Fruit fly (Drosophila melanogaster) whole organism, embryonic: Measurements from ENCODE around the gene Hs6st.

ENCODE experiments used
- Abd-B ChIP-seq: fragments of 200-800 bp; sonication (Bioruptor generic); optimal IDR thresholded peaks from 2 replicates; lab custom pipeline; 2018; ENCODE audit warnings: missing biosample characterization, mild to moderate bottlenecking, missing genetic modification characterization, moderate library complexity
- Antp ChIP-seq: fragments of 200-800 bp; sonication (Bioruptor generic); optimal IDR thresholded peaks from 3 replicates; lab custom pipeline; 2016; ENCODE audit warnings: missing biosample characterization, missing genetic modification characterization
- Asciz ChIP-seq: fragments of 200-800 bp; sonication (Bioruptor generic); optimal IDR thresholded peaks from 2 replicates; lab custom pipeline; 2017; ENCODE audit warnings: missing biosample characterization, mild to moderate bottlenecking, missing genetic modification characterization, missing genetic modification reagents
- Awh ChIP-seq: fragments of 200-800 bp; sonication (Bioruptor generic); IDR thresholded peaks from 2 replicates; pipeline ENCODE4, ENCODE4 v1.3.6; 2022; ENCODE audit warnings: missing biosample characterization, missing genetic modification characterization
- Bdp1 ChIP-seq: fragments of 200-800 bp; sonication (Bioruptor generic); optimal IDR thresholded peaks from 3 replicates; lab custom pipeline; 2016; ENCODE audit warnings: missing biosample characterization, missing genetic modification characterization
- CG10462 ChIP-seq: fragments of 200-800 bp; sonication (Bioruptor generic); optimal IDR thresholded peaks from 2 replicates; lab custom pipeline; 2016; ENCODE audit warnings: missing biosample characterization, missing genetic modification characterization
- CG12219 ChIP-seq: fragments of 200-800 bp; sonication (Bioruptor generic); optimal IDR thresholded peaks from 3 replicates; lab custom pipeline; 2018; ENCODE audit warnings: missing biosample characterization, mild to moderate bottlenecking, missing genetic modification characterization
- CG13296 ChIP-seq: fragments of 200-800 bp; sonication (Bioruptor generic); optimal IDR thresholded peaks from 3 replicates; lab custom pipeline; 2018; ENCODE audit warnings: missing biosample characterization, mild to moderate bottlenecking, missing genetic modification characterization
- CG13624 ChIP-seq: fragments of 200-800 bp; sonication (Bioruptor generic); optimal IDR thresholded peaks from 2 replicates; lab custom pipeline; 2016; ENCODE audit warnings: missing biosample characterization, missing genetic modification characterization
- CG14014 ChIP-seq: fragments of 200-800 bp; sonication (Bioruptor generic); IDR thresholded peaks from 2 replicates; pipeline ENCODE4 v1.3.6; 2022; ENCODE audit warnings: missing biosample characterization, missing genetic modification characterization
- CG14860 ChIP-seq: fragments of 200-800 bp; sonication (Bioruptor generic); IDR thresholded peaks from 3 replicates; pipeline ENCODE4 v1.3.6; 2022; ENCODE audit warnings: missing biosample characterization, missing genetic modification characterization; ENCODE audit not compliant: partially characterized antibody
- CG1529 ChIP-seq: fragments of 200-800 bp; sonication (Bioruptor generic); optimal IDR thresholded peaks from 3 replicates; lab custom pipeline; 2018; ENCODE audit warnings: missing biosample characterization, missing genetic modification characterization
- CG17361 ChIP-seq: fragments of 200-800 bp; sonication (Bioruptor generic); IDR thresholded peaks from 3 replicates; pipeline ENCODE4 v1.3.6; 2022; ENCODE audit warnings: missing biosample characterization, missing genetic modification characterization
- CG17568 ChIP-seq: fragments of 200-800 bp; sonication (Bioruptor generic); optimal IDR thresholded peaks from 2 replicates; lab custom pipeline; 2018; ENCODE audit warnings: missing biosample characterization, mild to moderate bottlenecking, missing genetic modification characterization, moderate library complexity
- CG17612 ChIP-seq: fragments of 200-800 bp; sonication (Bioruptor generic); IDR thresholded peaks from 2 replicates; pipeline ENCODE4 v1.3.6; 2022; ENCODE audit warnings: missing biosample characterization, missing genetic modification characterization
- CG1832 ChIP-seq: fragments of 200-800 bp; sonication (Bioruptor generic); optimal IDR thresholded peaks from 2 replicates; lab custom pipeline; 2017; ENCODE audit warnings: missing biosample characterization, mild to moderate bottlenecking, missing genetic modification characterization, inconsistent platforms
- CG18619 ChIP-seq: fragments of 200-800 bp; sonication (Bioruptor generic); optimal IDR thresholded peaks from 3 replicates; lab custom pipeline; 2017; ENCODE audit warnings: missing biosample characterization, mild to moderate bottlenecking, missing genetic modification characterization
- CG31388 ChIP-seq: fragments of 200-800 bp; sonication (Bioruptor generic); optimal IDR thresholded peaks from 2 replicates; lab custom pipeline; 2016; ENCODE audit warnings: missing biosample characterization, missing genetic modification characterization
- CG33213 ChIP-seq: fragments of 200-800 bp; sonication (Bioruptor generic); optimal IDR thresholded peaks from 3 replicates; lab custom pipeline; 2016; ENCODE audit warnings: missing biosample characterization, missing genetic modification characterization
- CG4282 ChIP-seq: fragments of 200-800 bp; sonication (Bioruptor generic); optimal IDR thresholded peaks from 2 replicates; lab custom pipeline; 2016; ENCODE audit warnings: missing biosample characterization, missing genetic modification characterization
- CG4707 ChIP-seq: fragments of 200-800 bp; sonication (Bioruptor generic); optimal IDR thresholded peaks from 2 replicates; lab custom pipeline; 2018; ENCODE audit warnings: missing biosample characterization, mild to moderate bottlenecking, missing genetic modification characterization, moderate library complexity
- CG7556 ChIP-seq: fragments of 200-800 bp; sonication (Bioruptor generic); optimal IDR thresholded peaks from 2 replicates; lab custom pipeline; 2017; ENCODE audit warnings: missing biosample characterization, mild to moderate bottlenecking, missing genetic modification characterization
- CG7786 ChIP-seq: fragments of 200-800 bp; sonication (Bioruptor generic); optimal IDR thresholded peaks from 2 replicates; lab custom pipeline; 2016; ENCODE audit warnings: missing biosample characterization, missing genetic modification characterization
- CG7928 ChIP-seq: fragments of 200-800 bp; sonication (Bioruptor generic); optimal IDR thresholded peaks from 2 replicates; lab custom pipeline; 2017; ENCODE audit warnings: missing biosample characterization, mild to moderate bottlenecking, missing genetic modification characterization
- CG9727 ChIP-seq: fragments of 200-800 bp; sonication (Bioruptor generic); optimal IDR thresholded peaks from 3 replicates; lab custom pipeline; 2017; ENCODE audit warnings: missing biosample characterization, mild to moderate bottlenecking, missing genetic modification characterization
- Camta ChIP-seq: fragments of 200-800 bp; sonication (Bioruptor generic); optimal IDR thresholded peaks from 2 replicates; lab custom pipeline; 2016; ENCODE audit warnings: missing biosample characterization, missing genetic modification characterization
- Fer1 ChIP-seq: fragments of 200-800 bp; sonication (Bioruptor generic); optimal IDR thresholded peaks from 2 replicates; lab custom pipeline; 2017; ENCODE audit warnings: missing biosample characterization, mild to moderate bottlenecking, missing genetic modification characterization
- Fer3 ChIP-seq: fragments of 200-800 bp; sonication (Bioruptor generic); optimal IDR thresholded peaks from 2 replicates; lab custom pipeline; 2018; ENCODE audit warnings: missing biosample characterization, mild to moderate bottlenecking, missing genetic modification characterization, moderate library complexity
- Gsc ChIP-seq: fragments of 200-800 bp; sonication (Bioruptor generic); IDR thresholded peaks from 2 replicates; pipeline ENCODE4 v1.3.6; 2022; ENCODE audit warnings: missing biosample characterization, missing genetic modification characterization
- HLH4C ChIP-seq: fragments of 200-800 bp; sonication (Bioruptor generic); IDR thresholded peaks from 3 replicates; pipeline ENCODE4 v1.3.6; 2022; ENCODE audit warnings: missing biosample characterization, missing genetic modification characterization; ENCODE audit not compliant: partially characterized antibody
- Mad ChIP-seq: fragments of 200-800 bp; sonication (Bioruptor generic); optimal IDR thresholded peaks from 2 replicates; lab custom pipeline; 2016; ENCODE audit warnings: missing biosample characterization, missing genetic modification characterization
- Med ChIP-seq: fragments of 200-800 bp; sonication (Bioruptor generic); peaks from one replicate; lab custom pipeline; 2016; ENCODE audit warnings: missing biosample characterization, missing genetic modification characterization, mild to moderate bottlenecking, inconsistent platforms, moderate library complexity
- bsh ChIP-seq, 2 experiments: fragments of 200-800 bp; sonication (Bioruptor generic); optimal IDR thresholded peaks; 2 replicates each; lab custom pipeline; 2017 to 2018; ENCODE audit warnings: mild to moderate bottlenecking in 2 of 2, missing biosample characterization in 2 of 2, missing genetic modification characterization in 2 of 2, moderate library complexity in 1 of 2
- en ChIP-seq: fragments of 200-800 bp; sonication (Bioruptor generic); optimal IDR thresholded peaks from 2 replicates; lab custom pipeline; 2016; ENCODE audit warnings: missing biosample characterization, missing genetic modification characterization
- eve ChIP-seq, 2 experiments: fragments of >200 bp; optimal IDR thresholded peaks; 2 replicates each; lab custom pipeline; 2017; ENCODE audit warnings: missing biosample characterization in 2 of 2, missing genetic modification characterization in 2 of 2
- exex ChIP-seq: fragments of 200-800 bp; sonication (Bioruptor generic); optimal IDR thresholded peaks from 4 replicates; lab custom pipeline; 2018; ENCODE audit warnings: missing biosample characterization, mild to moderate bottlenecking, missing genetic modification characterization, moderate library complexity
- fd64A ChIP-seq: fragments of 200-800 bp; sonication (Bioruptor generic); optimal IDR thresholded peaks from 3 replicates; lab custom pipeline; 2018; ENCODE audit warnings: missing biosample characterization, mild to moderate bottlenecking, missing genetic modification characterization
- gce ChIP-seq: fragments of 200-800 bp; sonication (Bioruptor generic); IDR thresholded peaks from 3 replicates; pipeline ENCODE4 v1.3.6; 2022; ENCODE audit warnings: missing biosample characterization, missing genetic modification characterization
- gfzf ChIP-seq: fragments of 200-800 bp; sonication (Bioruptor generic); optimal IDR thresholded peaks from 2 replicates; lab custom pipeline; 2016; ENCODE audit warnings: missing biosample characterization, mild to moderate bottlenecking, missing genetic modification characterization, moderate library complexity
- hb ChIP-seq: fragments of 200-800 bp; sonication (Bioruptor generic); IDR thresholded peaks from 3 replicates; pipeline ENCODE4 v1.3.6; 2022; ENCODE audit warnings: missing biosample characterization, missing genetic modification characterization; ENCODE audit not compliant: partially characterized antibody
- lbe ChIP-seq: fragments of 200-800 bp; sonication (Bioruptor generic); optimal IDR thresholded peaks from 2 replicates; lab custom pipeline; 2016; ENCODE audit warnings: missing biosample characterization, mild to moderate bottlenecking, missing genetic modification characterization
- onecut ChIP-seq: fragments of 200-800 bp; sonication (Bioruptor generic); IDR thresholded peaks from 2 replicates; pipeline ENCODE4 v1.3.6; 2022; ENCODE audit warnings: missing biosample characterization, missing genetic modification characterization
- pnt ChIP-seq: fragments of 200-800 bp; sonication (Bioruptor generic); optimal IDR thresholded peaks from 3 replicates; lab custom pipeline; 2016; ENCODE audit warnings: missing biosample characterization, missing genetic modification characterization
- scrt ChIP-seq: fragments of 200-800 bp; sonication (Bioruptor generic); optimal IDR thresholded peaks from 2 replicates; lab custom pipeline; 2018; ENCODE audit warnings: missing biosample characterization, mild to moderate bottlenecking, missing genetic modification characterization, moderate library complexity
- sens-2 ChIP-seq: fragments of 200-800 bp; sonication (Bioruptor generic); IDR thresholded peaks from 2 replicates; pipeline ENCODE4 v1.3.6; 2022; ENCODE audit warnings: missing biosample characterization, missing genetic modification characterization
- slp2 ChIP-seq: fragments of 200-800 bp; sonication (Bioruptor generic); optimal IDR thresholded peaks from 2 replicates; lab custom pipeline; 2016; ENCODE audit warnings: missing biosample characterization, missing genetic modification characterization
- sqz ChIP-seq: fragments of 200-800 bp; sonication (Bioruptor generic); optimal IDR thresholded peaks from 3 replicates; lab custom pipeline; 2018; ENCODE audit warnings: missing biosample characterization, mild to moderate bottlenecking, missing genetic modification characterization
- tio ChIP-seq: fragments of 200-800 bp; sonication (Bioruptor generic); optimal IDR thresholded peaks from 2 replicates; lab custom pipeline; 2017; ENCODE audit warnings: missing biosample characterization, missing genetic modification characterization, inconsistent platforms
- tna ChIP-seq: fragments of 200-800 bp; sonication (Bioruptor generic); IDR thresholded peaks from 2 replicates; pipeline ENCODE4 v1.3.6; 2022; ENCODE audit warnings: missing biosample characterization, missing genetic modification characterization; ENCODE audit not compliant: partially characterized antibody
- wor ChIP-seq: fragments of 200-800 bp; sonication (Bioruptor generic); IDR thresholded peaks from 2 replicates; pipeline ENCODE4 v1.3.6; 2022; ENCODE audit warnings: missing biosample characterization, missing genetic modification characterization
- z ChIP-seq: fragments of 200-800 bp; sonication (Bioruptor generic); IDR thresholded peaks from 3 replicates; pipeline ENCODE4 v1.3.6; 2022; ENCODE audit warnings: missing biosample characterization, missing genetic modification characterization

Hs6st gene

dm6 chr3R:19998418-19998817 is 9.9 kb downstream of the Hs6st start (continued):
- TF ChIP-seq Asciz (GFP tag; lab: Kevin White, UChicago): peak; percentile 72
- TF ChIP-seq CG33213 (GFP tag; lab: Kevin White, UChicago): peak; percentile 43
- no peak for TF ChIP-seq CG13296
- TF ChIP-seq gfzf (GFP tag; lab: Kevin White, UChicago): no peak
- peak; percentile 81 for TF ChIP-seq CG17361
- peak; percentile 66 for TF ChIP-seq CG10462 (GFP tag; lab: Kevin White, UChicago)
- peak; percentile 72 for TF ChIP-seq wor (GFP tag; lab: Robert Waterston, UW)
- peak; percentile 46; the same call in 1 of the 2 replicates for TF ChIP-seq sens-2 (GFP tag; lab: Robert Waterston, UW)
- peak; percentile 13 for TF ChIP-seq scrt (GFP tag; lab: Kevin White, UChicago)
- peak; percentile 60 for TF ChIP-seq CG17568 (GFP tag; lab: Kevin White, UChicago)
- peak; percentile 79 for TF ChIP-seq CG12219
- peak; percentile 55 to 93 for TF ChIP-seq bsh (GFP tag; optimal IDR thresholded peaks at IDR 0.05; lab: Kevin White, UChicago)
- peak; percentile 54 for TF ChIP-seq CG4707 (GFP tag; lab: Kevin White, UChicago)
- TF ChIP-seq z (GFP tag; lab: Robert Waterston, UW): no peak
- TF ChIP-seq CG14014 (GFP tag; lab: Robert Waterston, UW): peak; percentile 59
- TF ChIP-seq Awh (GFP tag; lab: Robert Waterston, UW): peak; percentile 66
- no peak for TF ChIP-seq exex
- no peak for TF ChIP-seq tna
- peak; percentile 29 for TF ChIP-seq CG13624
- TF ChIP-seq CG18619 (GFP tag; lab: Kevin White, UChicago): peak; percentile 26
- peak; percentile 50 for TF ChIP-seq tio (GFP tag; lab: Kevin White, UChicago)
- TF ChIP-seq CG31388 (GFP tag; lab: Kevin White, UChicago): no peak
- TF ChIP-seq CG4282 (GFP tag; lab: Kevin White, UChicago): peak; percentile 7
- peak; percentile 53 for TF ChIP-seq Abd-B (GFP tag; lab: Kevin White, UChicago)
- TF ChIP-seq CG7556: peak; percentile 70
- TF ChIP-seq CG1832 (GFP tag; lab: Kevin White, UChicago): no peak
- TF ChIP-seq Antp (GFP tag; lab: Kevin White, UChicago): peak; percentile 84
- peak; percentile 51 for TF ChIP-seq CG9727
- TF ChIP-seq CG1529 (GFP tag; lab: Kevin White, UChicago): peak; percentile 79
- 0 out of 3 replicates have a peak, but pooled peaks have one; percentile 46 for TF ChIP-seq gce
- peak; percentile 38 for TF ChIP-seq en (GFP tag; lab: Kevin White, UChicago)
- no peak for TF ChIP-seq HLH4C (GFP tag; lab: Robert Waterston, UW)
- TF ChIP-seq pnt (GFP tag; lab: Kevin White, UChicago): peak; percentile 84
- peak; percentile 90 for TF ChIP-seq Med (GFP tag; lab: Kevin White, UChicago)
- TF ChIP-seq Bdp1 (GFP tag; lab: Kevin White, UChicago): peak; percentile 53
- TF ChIP-seq Mad: peak; percentile 32
- no peak for TF ChIP-seq sqz (GFP tag; lab: Kevin White, UChicago)
- peak; percentile 70 for TF ChIP-seq slp2
- no peak for TF ChIP-seq Gsc (GFP tag; lab: Robert Waterston, UW)
- TF ChIP-seq Fer1 (GFP tag; lab: Kevin White, UChicago): peak; percentile 46
- TF ChIP-seq lbe: no peak
- TF ChIP-seq hb (GFP tag; lab: Robert Waterston, UW): no peak
- TF ChIP-seq eve (GFP tag; optimal IDR thresholded peaks at IDR 0.05; lab: Kevin White, UChicago): peak in 1 of 2 experiments; percentile 87
- no peak for TF ChIP-seq CG7928 (GFP tag; lab: Kevin White, UChicago)
- peak; percentile 60 for TF ChIP-seq Camta (GFP tag; lab: Kevin White, UChicago)
- peak; percentile 61 for TF ChIP-seq CG7786
- no peak for TF ChIP-seq CG17612 (GFP tag; lab: Robert Waterston, UW)
- peak; percentile 74 for TF ChIP-seq fd64A (GFP tag; lab: Kevin White, UChicago)
- peak; percentile 71 for TF ChIP-seq onecut (GFP tag; lab: Robert Waterston, UW)
- no peak for TF ChIP-seq CG14860 (GFP tag; lab: Robert Waterston, UW)
- peak; percentile 60 for TF ChIP-seq Fer3 (tag; lab: Kevin White, UChicago)
